Fruit fly (Drosophila melanogaster): Measurements from ENCODE around the gene Pomp.

dm6 chr2L:20799991-20800897 is 12.8 kb downstream of the Pomp start:
- TF ChIP-seq CG11696 (GFP tag; IDR thresholded peaks at IDR 0.05): no peak
- peak; percentile 70 for TF ChIP-seq CG12659 (GFP tag; optimal IDR thresholded peaks at IDR 0.05)
- TF ChIP-seq ATbp (GFP tag; optimal IDR thresholded peaks at IDR 0.05): peak; percentile 52
- TF ChIP-seq pita (GFP tag; optimal IDR thresholded peaks at IDR 0.05): no peak
- TF ChIP-seq nmo (GFP tag; optimal IDR thresholded peaks at IDR 0.05): peak; percentile 67
- TF ChIP-seq pum (GFP tag; optimal IDR thresholded peaks at IDR 0.05): peak; percentile 61
- TF ChIP-seq CG17802 (tag; optimal IDR thresholded peaks at IDR 0.05): peak; percentile 31
- TF ChIP-seq CG16863 (GFP tag; optimal IDR thresholded peaks at IDR 0.05): peak; percentile 74
